Fruit fly (Drosophila melanogaster) whole organism, pupa: ENCODE results near the gene Rab3GAP1.

Experiments
- CG10348 ChIP-seq: fragments of 200-800 bp; sonication (Bioruptor generic); IDR thresholded peaks from 2 replicates; pipeline ENCODE4 v1.3.6; 2022; ENCODE audit warnings: missing biosample characterization, missing genetic modification characterization
- CG12605 ChIP-seq: fragments of 200-800 bp; sonication (Bioruptor generic); IDR thresholded peaks from 2 replicates; pipeline ENCODE4 v1.3.6; 2022; ENCODE audit warnings: missing biosample characterization, missing genetic modification characterization
- CG13204 ChIP-seq: fragments of 200-800 bp; sonication (Bioruptor generic); optimal IDR thresholded peaks from 2 replicates; lab custom pipeline; 2018; ENCODE audit warnings: missing biosample characterization, mild to moderate bottlenecking, missing genetic modification characterization, moderate library complexity
- CG14655 ChIP-seq: fragments of 200-800 bp; sonication (Bioruptor generic); optimal IDR thresholded peaks from 3 replicates; lab custom pipeline; 2017; ENCODE audit warnings: mild to moderate bottlenecking, missing biosample characterization, missing genetic modification reagents, missing genetic modification characterization
- CG15710 ChIP-seq: fragments of 200-800 bp; sonication (Bioruptor generic); optimal IDR thresholded peaks from 2 replicates; lab custom pipeline; 2018; ENCODE audit warnings: missing biosample characterization, mild to moderate bottlenecking, missing genetic modification characterization, moderate library complexity
- CG17806 ChIP-seq: fragments of 200-800 bp; sonication (Bioruptor generic); optimal IDR thresholded peaks from 2 replicates; lab custom pipeline; 2018; ENCODE audit warnings: missing biosample characterization, mild to moderate bottlenecking, missing genetic modification characterization, moderate library complexity
- CG32121 ChIP-seq: fragments of 200-800 bp; sonication (Bioruptor generic); IDR thresholded peaks from 2 replicates; pipeline ENCODE4 v1.3.6; 2022; ENCODE audit warnings: missing biosample characterization, missing genetic modification characterization
- CG34367 ChIP-seq: fragments of 200-800 bp; sonication (Bioruptor generic); optimal IDR thresholded peaks from 2 replicates; lab custom pipeline; 2018; ENCODE audit warnings: missing biosample characterization, mild to moderate bottlenecking, missing genetic modification characterization
- CG4496 ChIP-seq: fragments of 200-800 bp; sonication (Bioruptor generic); IDR thresholded peaks from 3 replicates; pipeline ENCODE4 v1.3.6; 2022; ENCODE audit warnings: missing biosample characterization, missing genetic modification characterization
- CG8159 ChIP-seq: fragments of 200-800 bp; sonication (Bioruptor generic); optimal IDR thresholded peaks from 3 replicates; lab custom pipeline; 2018; ENCODE audit warnings: missing biosample characterization, mild to moderate bottlenecking, missing genetic modification characterization, moderate library complexity
- CG8301 ChIP-seq: fragments of 200-800 bp; sonication (Bioruptor generic); optimal IDR thresholded peaks from 2 replicates; lab custom pipeline; 2018; ENCODE audit warnings: missing biosample characterization, mild to moderate bottlenecking, missing genetic modification characterization
- CG9948 ChIP-seq: fragments of 200-800 bp; sonication (Bioruptor generic); optimal IDR thresholded peaks from 2 replicates; lab custom pipeline; 2018; ENCODE audit warnings: missing biosample characterization, mild to moderate bottlenecking, missing genetic modification characterization, moderate library complexity
- D1 ChIP-seq: fragments of 200-800 bp; sonication (Bioruptor generic); optimal IDR thresholded peaks from 2 replicates; lab custom pipeline; 2018; ENCODE audit warnings: missing biosample characterization, mild to moderate bottlenecking, missing genetic modification characterization, moderate library complexity
- EcR ChIP-seq: fragments of 200-800 bp; sonication (Bioruptor generic); optimal IDR thresholded peaks from 3 replicates; lab custom pipeline; 2019; ENCODE audit warnings: missing biosample characterization, missing genetic modification characterization, mild to moderate bottlenecking, moderate library complexity, missing genetic modification reagents
- Ets98B ChIP-seq: fragments of 200-800 bp; sonication (Bioruptor generic); IDR thresholded peaks from 2 replicates; pipeline ENCODE4 v1.3.6; 2022; ENCODE audit warnings: missing biosample characterization, missing genetic modification characterization
- Pif1A ChIP-seq: fragments of 200-800 bp; sonication (Bioruptor generic); optimal IDR thresholded peaks from 3 replicates; lab custom pipeline; 2016; ENCODE audit warnings: missing biosample characterization, missing genetic modification characterization
- Pif1B ChIP-seq: fragments of 200-800 bp; sonication (Bioruptor generic); optimal IDR thresholded peaks from 3 replicates; lab custom pipeline; 2016; ENCODE audit warnings: missing biosample characterization, missing genetic modification characterization
- Snoo ChIP-seq: fragments of 200-800 bp; sonication (Bioruptor generic); optimal IDR thresholded peaks from 3 replicates; lab custom pipeline; 2017; ENCODE audit warnings: missing biosample characterization, mild to moderate bottlenecking, missing genetic modification characterization, inconsistent platforms
- fd96Ca ChIP-seq: fragments of 200-800 bp; sonication (Bioruptor generic); IDR thresholded peaks from 3 replicates; pipeline ENCODE4 v1.3.6; 2022; ENCODE audit warnings: missing biosample characterization, missing genetic modification characterization
- gl ChIP-seq: fragments of 200-800 bp; sonication (Bioruptor generic); optimal IDR thresholded peaks from 2 replicates; lab custom pipeline; 2018; ENCODE audit warnings: missing biosample characterization, mild to moderate bottlenecking, missing genetic modification characterization
- rn ChIP-seq: fragments of 200-800 bp; sonication (Bioruptor generic); IDR thresholded peaks from 2 replicates; pipeline ENCODE4 v1.3.6; 2022; ENCODE audit warnings: missing biosample characterization, missing genetic modification characterization

The Rab3GAP1 gene

DNA sequence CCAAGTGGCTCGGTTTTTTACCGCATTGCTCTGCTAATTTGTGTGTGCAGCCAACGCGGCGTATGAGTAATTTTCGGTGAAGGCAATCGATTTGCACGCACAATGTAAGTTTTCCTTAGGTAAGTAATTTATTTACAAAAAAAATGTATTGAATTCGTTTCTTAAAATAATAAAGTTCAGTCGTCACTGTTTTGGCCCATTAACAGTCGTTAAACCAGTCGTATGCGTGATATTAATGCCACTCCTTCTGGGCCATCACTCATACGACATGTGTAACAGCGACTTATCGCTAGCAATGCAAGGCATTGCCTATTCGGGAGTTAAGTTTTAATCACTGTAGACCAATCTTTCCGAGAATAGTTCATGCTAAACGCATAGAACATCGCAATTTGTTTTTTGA, 22.4 kb upstream of the Rab3GAP1 start:
- TF ChIP-seq fd96Ca (GFP tag; lab: Robert Waterston, UW), result no peak
- TF ChIP-seq CG15710 (tag; lab: Kevin White, UChicago), result no peak
- no peak for TF ChIP-seq CG17806 (tag; lab: Kevin White, UChicago)
- no peak for TF ChIP-seq Pif1A (GFP tag; lab: Kevin White, UChicago)
- no peak for TF ChIP-seq Ets98B (GFP tag; lab: Robert Waterston, UW)
- no peak for TF ChIP-seq CG9948
- no peak for TF ChIP-seq CG32121 (GFP tag; lab: Robert Waterston, UW)
- no peak for TF ChIP-seq D1
- TF ChIP-seq CG10348 (GFP tag; lab: Robert Waterston, UW), result no peak
- no peak for TF ChIP-seq CG12605 (GFP tag; lab: Robert Waterston, UW)
- TF ChIP-seq CG34367 (tag; lab: Kevin White, UChicago), result no peak

DNA sequence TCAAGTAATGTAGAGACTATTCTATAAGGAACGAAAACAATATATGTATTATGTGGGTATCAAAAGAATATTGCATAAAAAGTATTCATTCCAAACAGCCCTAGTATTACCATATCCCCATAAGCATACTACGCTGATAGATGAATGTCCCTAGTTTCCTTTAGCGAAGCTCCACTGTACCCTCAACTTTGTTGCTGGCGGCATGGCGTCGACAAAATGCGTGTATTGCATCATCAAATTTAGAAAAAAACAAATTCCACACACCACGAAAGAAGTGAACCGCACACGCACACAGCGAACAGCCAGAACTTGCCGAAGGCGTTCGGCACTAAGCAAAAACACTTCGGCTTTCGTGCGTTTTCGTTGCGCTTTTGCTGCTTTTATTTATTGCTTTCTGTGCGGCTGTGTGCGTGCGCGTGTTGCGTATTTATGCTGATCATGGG, 21.8 kb upstream of the Rab3GAP1 start:
- TF ChIP-seq CG34367 (tag; lab: Kevin White, UChicago) (no peak), EcR (GFP tag; lab: Kevin White, UChicago) (no peak), CG13204 (GFP tag; lab: Kevin White, UChicago) (no peak), CG4496 (GFP tag; lab: Robert Waterston, UW) (peak; percentile 87), gl (tag; lab: Kevin White, UChicago) (no peak), fd96Ca (GFP tag; lab: Robert Waterston, UW) (peak; percentile 75), CG8301 (tag; lab: Kevin White, UChicago) (peak; percentile 31), CG15710 (tag; lab: Kevin White, UChicago) (no peak), Ets98B (GFP tag; lab: Robert Waterston, UW) (peak; percentile 83), Pif1B (GFP tag; lab: Kevin White, UChicago) (no peak), CG17806 (tag; lab: Kevin White, UChicago) (no peak), CG14655 (GFP tag; lab: Kevin White, UChicago) (peak; percentile 32), rn (GFP tag; lab: Robert Waterston, UW) (0 out of 2 replicates have a peak, but pooled peaks have one; percentile 3), D1 (no peak), CG10348 (GFP tag; lab: Robert Waterston, UW) (peak; percentile 77), CG12605 (GFP tag; lab: Robert Waterston, UW) (peak; percentile 75; the same call in 1 of the 2 replicates), Pif1A (GFP tag; lab: Kevin White, UChicago) (no peak), CG8159 (tag; lab: Kevin White, UChicago) (no peak), CG32121 (GFP tag; lab: Robert Waterston, UW) (peak; percentile 85; the same call in 1 of the 2 replicates), CG9948 (no peak), Snoo (no peak)

DNA sequence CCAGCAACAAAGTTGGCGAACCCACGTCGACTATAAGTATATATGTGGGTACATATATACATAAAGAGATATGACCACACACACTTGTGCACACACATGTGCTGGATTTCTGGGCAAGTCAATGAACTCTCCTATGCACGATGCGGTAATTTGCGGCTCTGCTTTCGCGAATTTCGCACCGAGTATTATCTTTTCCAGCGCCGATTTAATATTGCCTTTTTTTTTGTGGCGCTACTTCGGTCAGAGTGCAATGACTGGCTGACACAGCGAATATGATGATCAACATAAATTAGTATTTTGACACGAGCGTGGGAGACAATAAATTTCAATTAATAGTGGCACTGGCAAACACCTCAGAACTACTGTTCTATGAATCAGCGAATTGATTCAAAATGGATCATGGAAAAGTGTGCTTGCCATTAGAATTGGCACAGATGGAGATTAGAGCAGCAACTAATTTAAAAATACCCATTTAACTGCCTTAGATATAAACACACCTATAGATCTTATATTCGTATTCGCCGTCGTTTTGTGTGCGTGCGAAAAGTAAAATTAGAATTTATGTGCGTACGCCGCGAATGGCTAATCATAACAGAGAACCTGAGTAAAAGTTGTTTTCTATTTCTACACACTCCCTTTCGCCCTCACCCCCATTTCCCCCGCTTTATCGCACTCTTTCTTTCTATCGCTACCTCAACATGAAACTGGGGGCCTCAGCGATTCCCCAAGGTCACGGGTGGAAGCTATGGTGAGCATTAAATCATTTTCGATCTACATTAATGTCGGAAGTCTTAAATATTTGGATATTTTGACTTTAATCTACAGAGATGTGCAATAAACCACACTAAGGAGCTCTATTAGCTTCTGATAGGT, 20.7 kb upstream of the Rab3GAP1 start:
- TF ChIP-seq CG4496 (GFP tag; lab: Robert Waterston, UW) (no peak), Ets98B (GFP tag; lab: Robert Waterston, UW) (no peak), EcR (GFP tag; lab: Kevin White, UChicago) (no peak), rn (GFP tag; lab: Robert Waterston, UW) (no peak), CG9948 (no peak), CG34367 (tag; lab: Kevin White, UChicago) (no peak), CG14655 (GFP tag; lab: Kevin White, UChicago) (no peak), CG8301 (tag; lab: Kevin White, UChicago) (no peak)

DNA sequence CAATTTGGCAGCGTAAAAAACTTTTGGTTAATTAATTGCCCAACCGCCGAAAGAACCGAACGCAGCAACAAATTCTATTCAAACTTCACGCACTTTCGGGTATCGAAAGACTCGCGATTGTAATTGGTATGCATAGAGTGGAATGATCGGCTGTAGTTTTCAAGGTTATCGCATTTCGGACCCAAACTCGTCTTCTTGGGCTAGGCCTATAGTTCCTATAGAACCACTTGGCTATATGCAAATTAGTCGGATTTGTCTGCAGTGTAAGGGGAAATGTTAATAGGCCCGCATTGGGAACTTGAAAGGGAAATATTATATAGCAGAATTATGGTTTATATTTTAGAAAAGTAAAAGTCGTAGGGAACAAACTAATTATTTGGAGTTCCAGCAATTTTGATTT, 19.6 kb upstream of the Rab3GAP1 start:
- TF ChIP-seq CG12605 (GFP tag; lab: Robert Waterston, UW) (no peak), CG17806 (tag; lab: Kevin White, UChicago) (no peak), Pif1A (GFP tag; lab: Kevin White, UChicago) (no peak), CG32121 (GFP tag; lab: Robert Waterston, UW) (no peak), Pif1B (GFP tag; lab: Kevin White, UChicago) (no peak), EcR (GFP tag; lab: Kevin White, UChicago) (no peak), CG13204 (GFP tag; lab: Kevin White, UChicago) (no peak), CG10348 (GFP tag; lab: Robert Waterston, UW) (no peak), Snoo (no peak), Ets98B (GFP tag; lab: Robert Waterston, UW) (no peak), CG9948 (no peak)

- peak; percentile 37 for TF ChIP-seq CG32121 (GFP tag; lab: Robert Waterston, UW)
- TF ChIP-seq CG12605 (GFP tag; lab: Robert Waterston, UW), result 0 out of 2 replicates have a peak, but pooled peaks have one; percentile 24
- TF ChIP-seq Ets98B (GFP tag; lab: Robert Waterston, UW), result peak; percentile 69
- peak; percentile 82 for TF ChIP-seq CG14655 (GFP tag; lab: Kevin White, UChicago)
- TF ChIP-seq CG10348 (GFP tag; lab: Robert Waterston, UW), result peak; percentile 46; the same call in 1 of the 2 replicates
- TF ChIP-seq CG4496 (GFP tag; lab: Robert Waterston, UW), result peak; percentile 81
- no peak for TF ChIP-seq EcR (GFP tag; lab: Kevin White, UChicago)
- TF ChIP-seq CG15710 (tag; lab: Kevin White, UChicago), result no peak
- TF ChIP-seq gl (tag; lab: Kevin White, UChicago), result no peak
- no peak for TF ChIP-seq Pif1B (GFP tag; lab: Kevin White, UChicago)
- TF ChIP-seq CG8159 (tag; lab: Kevin White, UChicago), result no peak
- TF ChIP-seq CG13204 (GFP tag; lab: Kevin White, UChicago), result no peak
- peak; percentile 72; the same call in 2 of the 3 replicates for TF ChIP-seq fd96Ca (GFP tag; lab: Robert Waterston, UW)
- peak; percentile 77 for TF ChIP-seq CG8301 (tag; lab: Kevin White, UChicago)
Measured at dm6 chr2L:1629206-1629959, 18.4 kb upstream of the Rab3GAP1 start.
